Worm (Caenorhabditis elegans) whole organism, L4 larva: ENCODE results near the gene F23D12.11.

Experiments used
- ZK337.2 ChIP-seq: fragments of 200-800 bp; sonication (Bioruptor generic); IDR thresholded peaks from 2 replicates; pipeline ENCODE4 v1.3.6; 2022; ENCODE audit warnings: missing genetic modification reagents, missing genetic modification characterization, missing compliant biosample characterization
- ces-1 ChIP-seq: fragments of 150-350 bp; sonication (generic microtip); optimal IDR thresholded peaks from 4 replicates; lab custom pipeline; 2014; ENCODE audit warnings: missing biosample characterization, missing genetic modification reagents, missing genetic modification characterization
- ctbp-1 ChIP-seq: fragments of 200-800 bp; sonication (Bioruptor generic); IDR thresholded peaks from 2 replicates; pipeline ENCODE4 v1.3.6; 2022; ENCODE audit warnings: missing genetic modification reagents, missing genetic modification characterization, missing compliant biosample characterization
- lin-13 ChIP-seq: fragments of 150-350 bp; optimal IDR thresholded peaks from 2 replicates; lab custom pipeline; 2014; ENCODE audit warnings: missing biosample characterization, missing genetic modification reagents, missing genetic modification characterization
- nhr-10 ChIP-seq: fragments of 150-350 bp; optimal IDR thresholded peaks from 2 replicates; lab custom pipeline; 2014; ENCODE audit warnings: missing biosample characterization, missing genetic modification characterization
- nhr-237 ChIP-seq: sonication (generic microtip); optimal IDR thresholded peaks from 2 replicates; lab custom pipeline; 2017; ENCODE audit warnings: missing biosample characterization, missing genetic modification characterization
- nhr-76 ChIP-seq: fragments of 150-350 bp; optimal IDR thresholded peaks from 2 replicates; lab custom pipeline; 2014; ENCODE audit warnings: missing biosample characterization, missing genetic modification characterization
- pqm-1 ChIP-seq: sonication (generic microtip); optimal IDR thresholded peaks from 2 replicates; lab custom pipeline; 2017; ENCODE audit warnings: missing biosample characterization, missing genetic modification characterization
- rbr-2 ChIP-seq: sonication (generic microtip); optimal IDR thresholded peaks from 2 replicates; lab custom pipeline; 2016; ENCODE audit warnings: missing genotype, missing genetic modification characterization, missing compliant biosample characterization
- set-16 ChIP-seq: fragments of 200-800 bp; sonication (Bioruptor generic); IDR thresholded peaks from 2 replicates; pipeline ENCODE4 v1.3.6; 2022; ENCODE audit warnings: missing genetic modification reagents, missing genetic modification characterization, missing compliant biosample characterization
- unc-39 ChIP-seq: sonication (generic microtip); optimal IDR thresholded peaks from 2 replicates; lab custom pipeline; 2017; ENCODE audit warnings: missing biosample characterization, missing genetic modification characterization
- zag-1 ChIP-seq: fragments of 150-350 bp; optimal IDR thresholded peaks from 2 replicates; lab custom pipeline; 2014; ENCODE audit warnings: missing biosample characterization, missing genetic modification characterization

DNA sequence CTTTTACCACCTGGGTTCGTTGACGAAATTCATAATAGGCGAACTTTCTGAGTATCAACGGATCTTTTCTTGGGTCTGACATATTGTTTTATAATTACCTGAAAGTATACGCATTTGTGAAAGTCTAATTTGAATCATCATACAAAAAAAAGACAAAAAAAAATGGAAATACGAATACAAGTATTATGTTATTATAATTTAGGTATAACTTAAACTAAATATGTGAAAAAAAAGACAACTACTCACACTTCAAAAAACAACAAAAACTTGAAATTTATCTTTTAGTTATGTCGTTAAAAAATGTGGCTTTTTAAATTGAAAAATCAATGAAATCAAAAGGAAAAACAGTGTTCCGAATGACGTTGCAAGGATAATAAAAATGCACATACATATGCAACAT, 11.8 kb downstream of the F23D12.11 start, which contains the start of gene fbxa-179:
- TF ChIP-seq pqm-1 (tag; lab: Kevin White, UChicago), result no peak
- no peak for TF ChIP-seq ctbp-1
- TF ChIP-seq lin-13 (GFP tag; lab: Kevin White, UChicago), result no peak
- no peak for TF ChIP-seq ces-1
- TF ChIP-seq rbr-2, result no peak
- no peak for TF ChIP-seq ZK337.2
- TF ChIP-seq zag-1 (tag; lab: Kevin White, UChicago), result no peak
- TF ChIP-seq nhr-237 (tag; lab: Kevin White, UChicago), result no peak
- no peak for TF ChIP-seq set-16 (GFP tag; lab: Robert Waterston, UW)
- no peak for TF ChIP-seq unc-39
- TF ChIP-seq nhr-10 (tag; lab: Kevin White, UChicago), result no peak
- TF ChIP-seq nhr-76 (tag; lab: Kevin White, UChicago), result no peak
